Fruit fly (Drosophila melanogaster): ENCODE data around the gene CG11550.

- no peak for TF ChIP-seq CG8478 (optimal IDR thresholded peaks at IDR 0.05)
- TF ChIP-seq CTCF (optimal IDR thresholded peaks at IDR 0.05): no peak
These were observed 8.1 kb upstream of the CG11550 start for dm6 chr3R:31687782-31688181.
